Fruit fly (Drosophila melanogaster) whole organism, wandering third instar larva: ENCODE results near the gene CG14036.

ENCODE experiments used
- CG32264 ChIP-seq: fragments of 200-800 bp; sonication (Bioruptor generic); optimal IDR thresholded peaks from 2 replicates; lab custom pipeline; 2016; ENCODE audit warnings: missing biosample characterization, missing genetic modification characterization
- CG9705 ChIP-seq: fragments of 200-800 bp; sonication (Bioruptor generic); optimal IDR thresholded peaks from 2 replicates; lab custom pipeline; 2018; ENCODE audit warnings: missing biosample characterization, mild to moderate bottlenecking, missing genetic modification characterization
- CrebA ChIP-seq: fragments of 200-800 bp; sonication (Bioruptor generic); optimal IDR thresholded peaks from 2 replicates; lab custom pipeline; 2016; ENCODE audit warnings: missing biosample characterization, mild to moderate bottlenecking, missing genetic modification characterization, borderline replicate concordance
- Dfd ChIP-seq: fragments of >200 bp; optimal IDR thresholded peaks from 2 replicates; lab custom pipeline; 2017; ENCODE audit warnings: missing biosample characterization, missing genetic modification characterization
- Dif ChIP-seq: fragments of 200-275, 200-300 bp; sonication (Bioruptor generic); optimal IDR thresholded peaks from 2 replicates; lab custom pipeline; 2018; ENCODE audit warnings: missing biosample characterization, missing genetic modification characterization; ENCODE audit not compliant: partially characterized antibody
- HLH106 ChIP-seq: fragments of 200-800 bp; optimal IDR thresholded peaks from 3 replicates; lab custom pipeline; 2019; ENCODE audit warnings: missing biosample characterization, mild to moderate bottlenecking, missing genetic modification characterization, moderate library complexity
- Myc ChIP-seq: fragments of >200 bp; optimal IDR thresholded peaks from 2 replicates; lab custom pipeline; 2017
- Vsx2 ChIP-seq: fragments of 200-300, 225-300 bp; sonication (Bioruptor generic); optimal IDR thresholded peaks from 2 replicates; lab custom pipeline; 2018; ENCODE audit warnings: missing biosample characterization, missing genetic modification characterization; ENCODE audit not compliant: partially characterized antibody
- dl ChIP-seq, 2 experiments: fragments of 175-275, 200-275 bp in 1 of 2; fragments of 200-275 bp in 1 of 2; sonication (Bioruptor generic); optimal IDR thresholded peaks; lab custom pipeline; 2018; ENCODE audit warnings: mild to moderate bottlenecking in 2 of 2, missing biosample characterization in 2 of 2, missing genetic modification characterization in 2 of 2, moderate library complexity in 2 of 2; ENCODE audit not compliant: partially characterized antibody in 2 of 2, insufficient read depth in 1 of 2
- fru ChIP-seq: fragments of 200-800 bp; sonication (Bioruptor generic); optimal IDR thresholded peaks from 3 replicates; lab custom pipeline; 2016; ENCODE audit warnings: missing biosample characterization, mild to moderate bottlenecking, missing genetic modification characterization
- psq ChIP-seq: fragments of 200-800 bp; sonication (Bioruptor generic); optimal IDR thresholded peaks from 3 replicates; lab custom pipeline; 2017; ENCODE audit warnings: missing biosample characterization, mild to moderate bottlenecking, missing genetic modification characterization, moderate library complexity
- rgr ChIP-seq: fragments of 200-800 bp; sonication (Bioruptor generic); optimal IDR thresholded peaks from 3 replicates; lab custom pipeline; 2016; ENCODE audit warnings: missing biosample characterization, mild to moderate bottlenecking, missing genetic modification characterization
- woc ChIP-seq: sonication (Bioruptor generic); optimal IDR thresholded peaks from 2 replicates; lab custom pipeline; 2016; ENCODE audit warnings: missing biosample characterization, mild to moderate bottlenecking, missing genetic modification characterization

dm6 chr2L:5044892-5045619, 9.8 kb downstream of the CG14036 start:
- TF ChIP-seq Myc (lab: Kevin White, UChicago) (no peak), CG9705 (GFP tag; lab: Kevin White, UChicago) (no peak), CG32264 (GFP tag; lab: Kevin White, UChicago) (no peak), HLH106 (tag; lab: Kevin White, UChicago) (peak; percentile 28), dl (GFP tag; optimal IDR thresholded peaks at IDR 0.05; lab: Kevin White, UChicago; ENCODE audit: insufficient read depth in 1 of 2, partially characterized antibody in 2 of 2) (no peak), CrebA (no peak), woc (GFP tag; lab: Kevin White, UChicago) (no peak), psq (no peak), Vsx2 (GFP tag; lab: Kevin White, UChicago) (peak; percentile 33), rgr (GFP tag; lab: Kevin White, UChicago) (peak; percentile 42), fru (GFP tag; lab: Kevin White, UChicago) (no peak), Dfd (no peak), Dif (no peak)
